Fruit fly (Drosophila melanogaster) Kc167 (cell line): ENCODE measurements around the gene TFAM.

Source experiments
- Myc ChIP-seq: fragments of >200 bp; optimal IDR thresholded peaks from 2 replicates; lab custom pipeline; 2017; ENCODE audit warnings: missing external identifiers
- Sin3A ChIP-seq: fragments of >200 bp; optimal IDR thresholded peaks from 2 replicates; lab custom pipeline; 2018; ENCODE audit warnings: missing external identifiers
- h ChIP-seq: fragments of >200 bp; optimal IDR thresholded peaks from 3 replicates; lab custom pipeline; 2018; ENCODE audit warnings: missing external identifiers
- insv ChIP-seq: fragments of >200 bp; optimal IDR thresholded peaks from 3 replicates; lab custom pipeline; 2018; ENCODE audit warnings: missing external identifiers
- psq ChIP-seq: fragments of >200 bp; optimal IDR thresholded peaks from 2 replicates; lab custom pipeline; 2017; ENCODE audit warnings: missing external identifiers
- ttk ChIP-seq: sonication (Bioruptor generic); optimal IDR thresholded peaks from 2 replicates; lab custom pipeline; 2017; ENCODE audit warnings: missing external identifiers

Gene TFAM

DNA sequence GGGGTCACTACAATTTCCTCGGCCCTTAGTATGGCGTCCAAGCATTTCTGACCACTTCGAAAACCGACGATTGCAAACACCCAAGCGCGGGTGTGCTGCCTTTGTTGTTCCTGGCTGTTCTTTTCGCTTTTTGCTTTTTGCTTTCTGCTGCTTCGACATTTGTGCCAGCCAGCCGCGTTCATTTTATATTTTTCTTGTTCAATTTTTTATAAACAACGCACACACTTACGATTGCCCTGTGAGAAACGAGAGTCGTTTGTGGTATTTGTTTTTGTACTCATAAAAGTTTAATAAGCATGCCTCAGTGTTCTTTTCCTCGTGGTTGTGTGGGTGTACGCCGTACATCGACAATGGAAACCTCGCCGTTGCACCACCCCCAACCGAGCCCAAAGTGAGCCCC is 29.1 kb downstream of the TFAM start:
- TF ChIP-seq Myc (lab: Kevin White, UChicago) (no peak), psq (lab: Kevin White, UChicago) (no peak), Sin3A (lab: Kevin White, UChicago) (no peak), insv (lab: Kevin White, UChicago) (no peak), ttk (no peak), h (lab: Kevin White, UChicago) (no peak)

DNA sequence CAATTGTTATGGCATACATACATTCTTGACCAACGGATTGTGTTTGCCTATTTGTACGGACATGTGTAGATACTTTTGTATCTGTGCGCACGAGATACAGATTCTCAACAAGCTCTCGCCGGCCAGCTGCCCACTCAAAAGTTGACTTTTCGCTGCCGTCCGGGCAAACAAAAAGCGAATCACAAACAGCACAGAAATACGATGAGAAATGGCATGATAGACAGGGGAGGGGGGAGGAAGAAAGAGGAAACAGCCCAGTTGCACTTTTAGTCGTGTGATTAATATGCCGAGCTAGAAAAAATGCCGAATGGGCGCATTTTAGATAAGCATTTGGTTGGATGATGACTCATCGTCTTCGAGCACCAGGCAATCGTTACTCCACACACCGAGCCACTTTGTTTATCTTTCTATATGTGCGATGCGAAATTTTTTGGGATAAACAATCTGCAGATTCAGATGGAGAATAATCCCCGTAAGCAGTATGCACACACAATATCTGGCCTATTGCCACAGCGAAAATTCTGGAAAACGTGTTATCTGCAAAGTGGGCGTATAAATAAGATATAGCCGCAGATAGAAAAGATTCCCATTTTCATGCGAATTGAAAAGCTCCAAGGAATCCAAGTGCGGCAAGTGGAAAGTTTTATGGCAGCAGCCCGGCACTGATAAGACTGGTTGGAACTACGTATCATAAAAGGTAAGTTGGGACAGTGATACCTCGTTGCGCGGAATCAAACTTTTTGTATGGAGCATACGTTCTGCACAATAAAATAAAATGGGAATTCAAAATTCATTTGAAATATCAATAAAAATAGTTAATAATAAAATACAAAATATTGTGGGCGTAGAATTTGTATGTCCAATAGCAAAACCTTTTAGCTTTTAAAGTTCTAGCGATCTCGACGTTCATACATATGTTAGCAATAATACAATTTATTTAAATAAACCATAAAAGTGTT is 29.9 kb downstream of the TFAM start:
- TF ChIP-seq psq (lab: Kevin White, UChicago) (no peak), ttk (no peak), Myc (lab: Kevin White, UChicago) (no peak), Sin3A (lab: Kevin White, UChicago) (no peak), h (lab: Kevin White, UChicago) (no peak)

DNA sequence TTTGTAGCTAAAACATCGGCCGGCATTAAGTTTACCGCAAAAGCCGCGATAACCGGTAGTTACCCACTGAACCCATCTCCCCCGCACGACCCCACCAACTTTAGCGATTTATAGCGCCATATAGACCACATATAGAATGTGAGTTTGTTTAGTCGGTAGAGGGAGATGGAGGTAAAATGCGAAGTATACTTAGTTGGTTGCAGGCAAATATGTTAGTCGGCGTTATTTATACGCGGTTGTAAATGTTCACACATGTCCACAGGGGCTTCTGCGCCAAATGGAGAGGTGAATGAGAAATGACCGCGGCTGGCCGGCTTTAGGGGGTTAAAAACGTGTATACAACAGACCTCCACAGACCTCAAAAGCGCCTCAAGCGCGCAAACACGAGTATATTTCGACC is 31.1 kb downstream of the TFAM start:
- TF ChIP-seq insv (lab: Kevin White, UChicago) (no peak), h (lab: Kevin White, UChicago) (no peak), Myc (lab: Kevin White, UChicago) (no peak), Sin3A (lab: Kevin White, UChicago) (no peak), psq (lab: Kevin White, UChicago) (no peak), ttk (no peak)

- TF ChIP-seq psq (lab: Kevin White, UChicago) (no peak), h (lab: Kevin White, UChicago) (no peak), Myc (lab: Kevin White, UChicago) (no peak), ttk (no peak), Sin3A (lab: Kevin White, UChicago) (no peak), insv (lab: Kevin White, UChicago) (no peak)
Observed at dm6 chr3R:20544952-20545351, 31.9 kb downstream of the TFAM start.

dm6 chr3R:20543719-20544118 is 33.1 kb downstream of the TFAM start:
- TF ChIP-seq Sin3A (lab: Kevin White, UChicago): no peak
- TF ChIP-seq insv (lab: Kevin White, UChicago): no peak
- TF ChIP-seq h (lab: Kevin White, UChicago): no peak
- TF ChIP-seq Myc (lab: Kevin White, UChicago): no peak

dm6 chr3R:20543220-20543619 is 33.6 kb downstream of the TFAM start:
- no peak for TF ChIP-seq psq (lab: Kevin White, UChicago)
- TF ChIP-seq Sin3A (lab: Kevin White, UChicago): no peak
- TF ChIP-seq h (lab: Kevin White, UChicago): no peak
- no peak for TF ChIP-seq insv (lab: Kevin White, UChicago)
- TF ChIP-seq Myc (lab: Kevin White, UChicago): no peak
- TF ChIP-seq ttk: no peak

- no peak for TF ChIP-seq insv (lab: Kevin White, UChicago)
- no peak for TF ChIP-seq Sin3A (lab: Kevin White, UChicago)
- no peak for TF ChIP-seq h (lab: Kevin White, UChicago)
- TF ChIP-seq Myc (lab: Kevin White, UChicago): no peak
- no peak for TF ChIP-seq ttk
- TF ChIP-seq psq (lab: Kevin White, UChicago): no peak
Observed at dm6 chr3R:20542283-20543144, 34.3 kb downstream of the TFAM start.

DNA sequence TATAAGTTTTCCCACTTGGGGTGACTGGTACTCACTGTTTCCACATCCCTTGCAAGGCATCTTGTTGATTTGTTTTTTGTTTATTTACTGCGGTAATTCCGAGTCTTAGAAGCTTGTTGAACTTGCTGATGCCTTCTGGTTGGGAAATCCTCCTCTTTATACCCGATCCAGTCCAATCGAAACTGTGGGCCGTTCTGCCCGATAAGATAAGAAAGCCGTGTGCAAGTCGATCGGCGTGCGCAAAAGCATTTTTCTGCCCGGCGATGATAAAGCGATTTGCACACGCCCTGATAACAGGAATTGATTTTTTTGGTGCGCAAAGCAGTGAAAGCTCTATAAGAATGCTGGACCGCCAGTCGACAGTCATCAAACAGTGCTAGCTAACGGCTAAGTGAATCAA is 42.2 kb downstream of the TFAM start, which contains the start of the genes MtnE and MtnD:
MtnE (minus strand) TSS at position 130 of the 400 bp plus-strand sequence.
MtnD (plus strand) TSS at position 388 of the 400 bp plus-strand sequence.
- no peak for TF ChIP-seq Sin3A (lab: Kevin White, UChicago)
- TF ChIP-seq ttk: no peak
- no peak for TF ChIP-seq Myc (lab: Kevin White, UChicago)
- TF ChIP-seq psq (lab: Kevin White, UChicago): no peak
- TF ChIP-seq insv (lab: Kevin White, UChicago): no peak
- no peak for TF ChIP-seq h (lab: Kevin White, UChicago)
